Worm (Caenorhabditis elegans): ENCODE data around the gene Y48C3A.20.

Y48C3A.20 gene

ce11 chrII:13339984-13340383 lies 29.4 kb upstream of the Y48C3A.20 start:
- TF ChIP-seq unc-86 (tag; optimal IDR thresholded peaks at IDR 0.05) = no peak
- TF ChIP-seq fkh-6 (tag; optimal IDR thresholded peaks at IDR 0.05) = no peak
- no peak for TF ChIP-seq pax-1 (tag; optimal IDR thresholded peaks at IDR 0.05)

ce11 chrII:13341320-13341719 lies 28.1 kb upstream of the Y48C3A.20 start:
- TF ChIP-seq dve-1 (tag; optimal IDR thresholded peaks at IDR 0.05) (peak; percentile 82), ceh-34 (tag; optimal IDR thresholded peaks at IDR 0.05) (no peak)

ce11 chrII:13356092-13356491 lies 13.3 kb upstream of the Y48C3A.20 start, which contains the start of gene dmsr-3:
TSS of gene dmsr-3 (minus strand) at chrII:13356192.
- TF ChIP-seq unc-55 (GFP tag; optimal IDR thresholded peaks at IDR 0.05) (no peak), nhr-11 (tag; optimal IDR thresholded peaks at IDR 0.05) (no peak), fkh-6 (tag; optimal IDR thresholded peaks at IDR 0.05) (no peak), ceh-34 (tag; optimal IDR thresholded peaks at IDR 0.05) (no peak)

ce11 chrII:13367784-13368183 lies 1.6 kb upstream of the Y48C3A.20 start:
- no peak for TF ChIP-seq pha-2 (tag; optimal IDR thresholded peaks at IDR 0.05)
- no peak for TF ChIP-seq fkh-6 (tag; optimal IDR thresholded peaks at IDR 0.05)
- no peak for TF ChIP-seq ceh-6 (GFP tag; optimal IDR thresholded peaks at IDR 0.05)
- TF ChIP-seq C08G9.2 (tag; optimal IDR thresholded peaks at IDR 0.05) = no peak
- TF ChIP-seq sox-2 (GFP tag; IDR thresholded peaks at IDR 0.05) = no peak
- no peak for TF ChIP-seq K09A11.1 (tag; optimal IDR thresholded peaks at IDR 0.05; ENCODE audit: insufficient read depth)
- TF ChIP-seq gmeb-2 (tag; optimal IDR thresholded peaks at IDR 0.05) = no peak
- TF ChIP-seq tbx-2 (tag; optimal IDR thresholded peaks at IDR 0.05) = no peak
- no peak for TF ChIP-seq hlh-8 (tag; optimal IDR thresholded peaks at IDR 0.05)
- no peak for TF ChIP-seq ceh-31 (tag; optimal IDR thresholded peaks at IDR 0.05)
- TF ChIP-seq ceh-30 (tag; optimal IDR thresholded peaks at IDR 0.05) = no peak
- no peak for TF ChIP-seq odd-2 (tag; optimal IDR thresholded peaks at IDR 0.05)
- no peak for TF ChIP-seq pag-3 (tag; optimal IDR thresholded peaks at IDR 0.05; ENCODE audit: borderline replicate concordance)

ce11 chrII:13376112-13376511 lies 6.7 kb downstream of the Y48C3A.20 start, which contains the start of gene Y48C3A.12:
TSS of gene Y48C3A.12 (plus strand) at chrII:13376412.
- TF ChIP-seq Y22D7AL.16 (tag; optimal IDR thresholded peaks at IDR 0.05) (no peak), ahr-1 (tag; optimal IDR thresholded peaks at IDR 0.05) (no peak), ceh-45 (GFP tag; IDR thresholded peaks at IDR 0.05) (no peak), ceh-19 (GFP tag; optimal IDR thresholded peaks at IDR 0.05) (no peak), ama-1 (optimal IDR thresholded peaks at IDR 0.05) (no peak), F13H6.1 (tag; optimal IDR thresholded peaks at IDR 0.05) (no peak)

- TF ChIP-seq pros-1 (tag; optimal IDR thresholded peaks at IDR 0.05) (no peak), Y22D7AL.16 (tag; optimal IDR thresholded peaks at IDR 0.05) (no peak), hlh-15 (tag; optimal IDR thresholded peaks at IDR 0.05) (no peak), nfya-1 (tag; optimal IDR thresholded peaks at IDR 0.05) (no peak), C38D4.7 (GFP tag; optimal IDR thresholded peaks at IDR 0.05) (no peak), ceh-30 (tag; optimal IDR thresholded peaks at IDR 0.05) (no peak), K09A11.1 (tag; optimal IDR thresholded peaks at IDR 0.05; ENCODE audit: insufficient read depth) (no peak), syd-9 (tag; optimal IDR thresholded peaks at IDR 0.05) (no peak), ceh-6 (GFP tag; optimal IDR thresholded peaks at IDR 0.05) (no peak), zip-5 (tag; optimal IDR thresholded peaks at IDR 0.05) (no peak), unc-86 (tag; optimal IDR thresholded peaks at IDR 0.05) (no peak), pha-2 (tag; optimal IDR thresholded peaks at IDR 0.05) (no peak), unc-55 (GFP tag; optimal IDR thresholded peaks at IDR 0.05) (no peak), elt-2 (tag; optimal IDR thresholded peaks at IDR 0.05) (no peak), ceh-48 (tag; optimal IDR thresholded peaks at IDR 0.05) (no peak), eyg-1 (tag; optimal IDR thresholded peaks at IDR 0.05) (no peak)
These were observed 13.7 kb downstream of the Y48C3A.20 start for ce11 chrII:13383061-13383460.

All from whole organism, late embryonic.